Worm (Caenorhabditis elegans) whole organism, mixed stage, embryonic: Measurements from ENCODE around the gene nucb-1.

Experiments
- M03D4.4 ChIP-seq: sonication (generic microtip); optimal IDR thresholded peaks from 2 replicates; lab custom pipeline; 2017; ENCODE audit warnings: mild to moderate bottlenecking, missing genetic modification characterization, missing compliant biosample characterization
- cnd-1 ChIP-seq: fragments of 200-800 bp; sonication (Bioruptor generic); optimal IDR thresholded peaks from 2 replicates; lab custom pipeline; 2018; ENCODE audit warnings: mild to moderate bottlenecking, missing genetic modification characterization, missing compliant biosample characterization
- lin-13 ChIP-seq: fragments of 150-350 bp; optimal IDR thresholded peaks from 2 replicates; lab custom pipeline; 2014; ENCODE audit warnings: missing biosample characterization, missing genetic modification characterization
- lsy-2 ChIP-seq: fragments of 150-350 bp; optimal IDR thresholded peaks from 2 replicates; lab custom pipeline; 2014; ENCODE audit warnings: missing biosample characterization, missing genetic modification characterization
- mep-1 ChIP-seq: fragments of 150-350 bp; optimal IDR thresholded peaks from 2 replicates; lab custom pipeline; 2017; ENCODE audit warnings: missing biosample characterization, missing genetic modification reagents, missing genetic modification characterization, inconsistent platforms
- nhr-12 ChIP-seq: fragments of 150-350 bp; optimal IDR thresholded peaks from 2 replicates; lab custom pipeline; 2014; ENCODE audit warnings: missing biosample characterization, missing genetic modification characterization
- nhr-76 ChIP-seq: sonication (generic microtip); optimal IDR thresholded peaks from 2 replicates; lab custom pipeline; 2017; ENCODE audit warnings: missing biosample characterization, missing genetic modification characterization
- pha-4 ChIP-seq: fragments of 150-350 bp; optimal IDR thresholded peaks from 2 replicates; lab custom pipeline; 2018; ENCODE audit warnings: missing biosample characterization, missing genetic modification reagents, missing genetic modification characterization
- unc-39 ChIP-seq: fragments of 150-350 bp; optimal IDR thresholded peaks from 2 replicates; lab custom pipeline; 2014; ENCODE audit warnings: missing biosample characterization, missing genetic modification characterization
- ztf-11 ChIP-seq: fragments of 150-350 bp; optimal IDR thresholded peaks from 2 replicates; lab custom pipeline; 2014; ENCODE audit warnings: missing biosample characterization, missing genetic modification characterization

DNA sequence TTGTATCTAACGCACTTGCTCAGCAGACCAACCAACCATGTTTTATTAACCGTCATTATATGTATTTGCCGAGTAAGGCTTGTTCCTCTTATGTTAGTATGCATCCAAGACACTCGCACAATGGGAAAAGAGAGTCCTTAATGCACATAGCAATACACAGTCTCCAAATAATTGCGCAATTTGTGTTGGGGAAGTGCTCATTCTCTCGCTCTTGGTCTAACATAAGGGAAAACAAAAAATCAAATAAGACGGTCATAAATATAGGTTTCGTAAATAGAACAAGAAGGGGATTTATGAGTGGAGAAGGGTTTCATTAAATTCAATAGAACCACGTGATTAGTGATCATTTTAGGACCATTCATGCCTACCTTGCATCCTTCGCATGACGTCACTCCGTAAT lies 6.0 kb downstream of the nucb-1 start:
- TF ChIP-seq nhr-12 (no peak), pha-4 (tag; lab: Kevin White, UChicago) (no peak), mep-1 (no peak), lsy-2 (tag; lab: Kevin White, UChicago) (no peak), nhr-76 (tag; lab: Kevin White, UChicago) (no peak), unc-39 (tag; lab: Kevin White, UChicago) (no peak), ztf-11 (tag; lab: Kevin White, UChicago) (no peak), lin-13 (tag; lab: Kevin White, UChicago) (no peak), cnd-1 (tag; lab: Kevin White, UChicago) (no peak), M03D4.4 (no peak)
